Fruit fly (Drosophila melanogaster): ENCODE measurements around the gene CG11858.
A peak's percentile ranks its signal among the peaks of the same experiment; 100 is the strongest.

CG11858 gene

dm6 chr3R:25303857-25304440 lies 41.4 kb downstream of the CG11858 start, which contains the start of gene CG31436:
CG31436 (plus strand) TSS chr3R:25304137.
- TF ChIP-seq Hr39 (GFP tag; optimal IDR thresholded peaks at IDR 0.05) (no peak), CG3032 (tag; optimal IDR thresholded peaks at IDR 0.05) (no peak), salr (GFP tag; optimal IDR thresholded peaks at IDR 0.05) (no peak), dac (GFP tag; optimal IDR thresholded peaks at IDR 0.05) (no peak), svp (GFP tag) (peak; percentile 97), eg (GFP tag; IDR thresholded peaks at IDR 0.05) (no peak), Hr38 (GFP tag; optimal IDR thresholded peaks at IDR 0.05) (no peak), Smox (GFP tag; optimal IDR thresholded peaks at IDR 0.05) (no peak), spab (GFP tag; optimal IDR thresholded peaks at IDR 0.05) (no peak), CG1621 (tag; optimal IDR thresholded peaks at IDR 0.05) (no peak), Met (GFP tag; optimal IDR thresholded peaks at IDR 0.05) (no peak), fkh (GFP tag; optimal IDR thresholded peaks at IDR 0.05) (peak; percentile 45)

DNA sequence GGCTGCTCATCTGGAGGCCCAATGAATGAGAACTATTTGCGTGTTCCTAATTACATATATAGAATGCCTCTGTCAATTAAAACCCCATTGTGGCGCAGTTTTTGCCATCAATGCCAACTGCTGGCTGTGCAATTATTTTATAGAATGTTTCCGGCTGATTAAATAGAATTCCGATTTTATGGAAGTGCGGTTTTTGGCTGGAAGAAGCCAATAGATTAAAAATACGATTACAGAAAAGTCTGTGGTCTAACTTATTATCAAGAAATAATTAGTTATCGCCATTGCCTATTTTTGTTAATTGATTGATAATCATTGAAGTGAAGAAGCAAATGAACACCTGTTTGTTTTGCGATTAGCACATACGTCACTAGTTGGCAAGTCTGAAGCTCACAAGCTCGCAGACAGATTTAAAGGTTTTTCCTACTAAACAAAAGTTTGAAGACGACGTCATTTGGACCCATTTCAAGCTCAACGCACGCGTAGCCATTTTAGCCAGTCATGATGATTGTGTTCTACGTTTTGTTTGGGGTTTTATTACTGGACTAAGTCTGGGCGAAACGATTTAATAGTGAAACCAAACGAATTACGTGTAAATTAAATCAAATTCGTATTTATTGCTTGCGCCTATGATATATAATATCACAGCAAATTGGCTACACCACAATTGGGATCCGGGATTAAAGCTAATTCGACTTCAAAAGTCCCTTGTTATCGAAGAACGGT lies 43.4 kb downstream of the CG11858 start:
- TF ChIP-seq Eip93F (GFP tag; optimal IDR thresholded peaks at IDR 0.05) = no peak
- TF ChIP-seq CG11902 (GFP tag; optimal IDR thresholded peaks at IDR 0.05) = no peak
- TF ChIP-seq vri (GFP tag; optimal IDR thresholded peaks at IDR 0.05) = peak; percentile 26
- TF ChIP-seq svp (GFP tag) = no peak
- peak; percentile 56 for TF ChIP-seq fkh (GFP tag; optimal IDR thresholded peaks at IDR 0.05)

dm6 chr3R:25308228-25308627 lies 45.7 kb downstream of the CG11858 start, which contains the start of gene CG10550:
CG10550 (minus strand) TSS chr3R:25308391.
- no peak for TF ChIP-seq CG7368 (GFP tag; optimal IDR thresholded peaks at IDR 0.05)
- TF ChIP-seq Smox (GFP tag; optimal IDR thresholded peaks at IDR 0.05) = no peak
- no peak for TF ChIP-seq CG34406 (GFP tag; optimal IDR thresholded peaks at IDR 0.05)
- no peak for TF ChIP-seq fd59A (GFP tag; optimal IDR thresholded peaks at IDR 0.05)
- TF ChIP-seq OdsH (GFP tag; optimal IDR thresholded peaks at IDR 0.05) = no peak
- no peak for TF ChIP-seq vri (GFP tag; optimal IDR thresholded peaks at IDR 0.05)
- TF ChIP-seq CG6792 (GFP tag; optimal IDR thresholded peaks at IDR 0.05) = no peak

dm6 chr3R:25309175-25309574 lies 46.6 kb downstream of the CG11858 start:
- peak; percentile 9 for TF ChIP-seq vri (GFP tag; optimal IDR thresholded peaks at IDR 0.05)
- TF ChIP-seq Eip78C (GFP tag) = no peak

- TF ChIP-seq spab (GFP tag; optimal IDR thresholded peaks at IDR 0.05) (no peak), CG9139 (GFP tag; optimal IDR thresholded peaks at IDR 0.05) (no peak), Smox (GFP tag; optimal IDR thresholded peaks at IDR 0.05) (no peak), CG3032 (tag; optimal IDR thresholded peaks at IDR 0.05) (no peak), CG16779 (tag; optimal IDR thresholded peaks at IDR 0.05) (no peak), Gug (GFP tag; IDR thresholded peaks at IDR 0.05) (no peak), CG1621 (tag; optimal IDR thresholded peaks at IDR 0.05) (no peak), CG6792 (GFP tag; optimal IDR thresholded peaks at IDR 0.05) (no peak), svp (GFP tag) (no peak), achi (GFP tag; optimal IDR thresholded peaks at IDR 0.05) (no peak), salr (GFP tag; optimal IDR thresholded peaks at IDR 0.05) (no peak), pdm3 (GFP tag; optimal IDR thresholded peaks at IDR 0.05) (no peak)
Observed at dm6 chr3R:25310843-25311242, 48.3 kb downstream of the CG11858 start, which contains the start of gene CG31099. CG31099 (minus strand) TSS chr3R:25310943.

dm6 chr3R:25312583-25312982 lies 50.0 kb downstream of the CG11858 start:
- TF ChIP-seq pdm3 (GFP tag; optimal IDR thresholded peaks at IDR 0.05) = no peak
- no peak for TF ChIP-seq lz (GFP tag; optimal IDR thresholded peaks at IDR 0.05)
- no peak for TF ChIP-seq CG16779 (tag; optimal IDR thresholded peaks at IDR 0.05)
- TF ChIP-seq dac (GFP tag; optimal IDR thresholded peaks at IDR 0.05) = no peak
- TF ChIP-seq fd85E (GFP tag; optimal IDR thresholded peaks at IDR 0.05) = no peak
- TF ChIP-seq CG4318 (GFP tag; optimal IDR thresholded peaks at IDR 0.05) = no peak
- TF ChIP-seq CG3032 (tag; optimal IDR thresholded peaks at IDR 0.05) = no peak
- TF ChIP-seq CG8319 (GFP tag; optimal IDR thresholded peaks at IDR 0.05) = no peak
- TF ChIP-seq CG32006 (GFP tag; optimal IDR thresholded peaks at IDR 0.05) = no peak
- TF ChIP-seq ss (GFP tag; optimal IDR thresholded peaks at IDR 0.05) = no peak
- TF ChIP-seq salr (GFP tag; optimal IDR thresholded peaks at IDR 0.05) = no peak
- no peak for TF ChIP-seq CG6854 (GFP tag; optimal IDR thresholded peaks at IDR 0.05)
- TF ChIP-seq CG15336 (GFP tag; IDR thresholded peaks at IDR 0.05) = no peak
